Worm (Caenorhabditis elegans): ENCODE data around the gene sms-2.

Gene sms-2

DNA sequence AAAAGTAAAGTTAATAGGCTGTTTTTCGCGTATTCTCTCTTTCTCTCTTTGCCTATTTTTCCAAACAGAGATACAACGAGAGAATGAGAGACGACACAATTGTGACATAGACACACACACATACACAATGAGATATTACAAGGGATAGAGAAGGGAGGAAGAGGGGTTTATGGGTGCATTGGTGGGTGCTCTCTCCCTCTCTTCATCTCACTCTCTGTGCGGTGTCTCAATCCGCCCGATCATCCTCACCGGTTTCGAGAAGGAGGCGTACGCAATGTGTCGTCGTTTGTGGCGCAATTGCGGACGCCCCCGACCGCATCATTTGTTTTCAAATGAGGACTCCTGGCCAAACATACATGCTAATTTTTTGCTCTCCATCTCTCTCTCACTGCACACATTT is 783 bp upstream of the sms-2 start (continued):
- no peak for TF ChIP-seq aly-2 (tag; optimal IDR thresholded peaks at IDR 0.05)
- peak; percentile 60 for TF ChIP-seq mdl-1 (tag; optimal IDR thresholded peaks at IDR 0.05)
- peak; percentile 10 for TF ChIP-seq fos-1 (tag; optimal IDR thresholded peaks at IDR 0.05)
- no peak for TF ChIP-seq nhr-237 (tag; optimal IDR thresholded peaks at IDR 0.05)
- peak; percentile 91 for TF ChIP-seq nfya-1 (tag; optimal IDR thresholded peaks at IDR 0.05; ENCODE audit: insufficient read depth)
- TF ChIP-seq daf-12 (tag; optimal IDR thresholded peaks at IDR 0.05) = peak; percentile 47
- TF ChIP-seq zag-1 (tag; optimal IDR thresholded peaks at IDR 0.05) = peak; percentile 79
- peak; percentile 94 for TF ChIP-seq egl-5 (tag; optimal IDR thresholded peaks at IDR 0.05)

DNA sequence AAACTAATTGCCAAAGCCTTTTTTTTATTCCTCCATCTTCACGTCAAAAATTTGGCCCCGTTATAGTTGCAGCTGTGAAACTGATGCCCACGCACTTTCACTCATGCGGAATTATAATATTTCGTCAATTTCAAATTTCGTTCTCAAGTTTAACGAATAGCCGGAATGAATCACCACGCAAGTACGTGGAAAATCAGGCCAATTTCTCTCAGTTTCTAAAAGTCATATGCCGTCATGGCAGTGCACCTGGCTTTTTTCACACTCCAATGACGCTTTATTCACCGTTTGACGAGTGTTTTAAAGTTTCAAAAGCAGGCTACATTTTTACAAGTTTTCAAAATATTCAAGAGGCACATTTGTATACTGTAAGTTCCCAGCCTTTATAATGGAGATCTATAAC is 798 bp downstream of the sms-2 start:
- TF ChIP-seq ceh-28 (tag; optimal IDR thresholded peaks at IDR 0.05) (no peak), nhr-25 (tag; optimal IDR thresholded peaks at IDR 0.05) (no peak), ceh-82 (tag; optimal IDR thresholded peaks at IDR 0.05) (no peak), nhr-23 (tag; optimal IDR thresholded peaks at IDR 0.05) (no peak), pha-4 (tag; optimal IDR thresholded peaks at IDR 0.05) (no peak), nhr-12 (tag; optimal IDR thresholded peaks at IDR 0.05) (no peak), nhr-28 (tag; optimal IDR thresholded peaks at IDR 0.05) (no peak), zag-1 (tag; optimal IDR thresholded peaks at IDR 0.05) (no peak), egl-27 (tag; optimal IDR thresholded peaks at IDR 0.05) (no peak), tbx-2 (tag; optimal IDR thresholded peaks at IDR 0.05) (no peak), daf-12 (tag; optimal IDR thresholded peaks at IDR 0.05) (no peak), hmg-11 (tag; optimal IDR thresholded peaks at IDR 0.05) (no peak), nhr-11 (tag; optimal IDR thresholded peaks at IDR 0.05) (no peak), snpc-4 (tag; optimal IDR thresholded peaks at IDR 0.05) (no peak), fkh-10 (GFP tag; optimal IDR thresholded peaks at IDR 0.05) (no peak)

DNA sequence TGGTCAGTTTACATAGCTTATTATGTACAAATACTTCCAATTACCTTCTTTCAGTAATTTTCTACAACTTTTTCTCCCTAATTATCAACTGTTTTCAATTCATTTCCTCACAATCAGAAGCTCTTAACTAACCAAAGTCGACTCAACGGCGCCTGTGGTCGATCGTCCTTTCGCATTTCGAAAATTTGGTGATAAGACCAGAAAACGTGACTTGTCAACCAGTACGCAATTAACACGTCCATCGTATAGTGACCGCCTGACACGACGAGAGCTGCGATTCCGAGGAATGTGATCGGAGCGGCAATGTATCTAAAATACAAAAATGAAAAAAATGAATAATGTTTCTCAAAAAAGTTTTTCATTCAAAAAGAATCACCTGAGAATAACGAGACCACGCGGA is 3.0 kb downstream of the sms-2 start:
- no peak for TF ChIP-seq nhr-43 (tag; optimal IDR thresholded peaks at IDR 0.05; ENCODE audit: poor library complexity, severe bottlenecking)
- no peak for TF ChIP-seq fos-1 (tag; optimal IDR thresholded peaks at IDR 0.05)
- TF ChIP-seq skn-1 (tag; optimal IDR thresholded peaks at IDR 0.05) = no peak
- no peak for TF ChIP-seq sea-2 (GFP tag; optimal IDR thresholded peaks at IDR 0.05)
- TF ChIP-seq pha-4 (tag; optimal IDR thresholded peaks at IDR 0.05) = peak; percentile 31
- no peak for TF ChIP-seq nhr-23 (tag; optimal IDR thresholded peaks at IDR 0.05)
- peak; percentile 80 for TF ChIP-seq elt-2 (tag; optimal IDR thresholded peaks at IDR 0.05)
- TF ChIP-seq unc-62 (GFP tag; optimal IDR thresholded peaks at IDR 0.05) = no peak
- no peak for TF ChIP-seq nhr-25 (tag; optimal IDR thresholded peaks at IDR 0.05)
- TF ChIP-seq unc-39 (tag; optimal IDR thresholded peaks at IDR 0.05) = no peak
- no peak for TF ChIP-seq snpc-4 (tag; optimal IDR thresholded peaks at IDR 0.05)
- TF ChIP-seq ztf-4 (tag; optimal IDR thresholded peaks at IDR 0.05) = no peak
- TF ChIP-seq hmg-11 (tag; optimal IDR thresholded peaks at IDR 0.05) = no peak
- TF ChIP-seq nhr-67 (tag; optimal IDR thresholded peaks at IDR 0.05) = no peak
- no peak for TF ChIP-seq fkh-2 (tag; optimal IDR thresholded peaks at IDR 0.05)
- TF ChIP-seq nhr-12 (tag; optimal IDR thresholded peaks at IDR 0.05) = no peak
- TF ChIP-seq R02D3.7 (tag; optimal IDR thresholded peaks at IDR 0.05) = no peak
- TF ChIP-seq ceh-82 (tag; optimal IDR thresholded peaks at IDR 0.05) = no peak
- TF ChIP-seq zag-1 (tag; optimal IDR thresholded peaks at IDR 0.05) = no peak
- TF ChIP-seq nfya-1 (tag; optimal IDR thresholded peaks at IDR 0.05; ENCODE audit: insufficient read depth) = peak; percentile 80
- no peak for TF ChIP-seq ceh-9 (tag; optimal IDR thresholded peaks at IDR 0.05)
- no peak for TF ChIP-seq daf-12 (tag; optimal IDR thresholded peaks at IDR 0.05)
- no peak for TF ChIP-seq ZK546.5 (tag; optimal IDR thresholded peaks at IDR 0.05)
- no peak for TF ChIP-seq elt-3 (tag; optimal IDR thresholded peaks at IDR 0.05)
- TF ChIP-seq pqm-1 (tag; optimal IDR thresholded peaks at IDR 0.05) = peak; percentile 59
- TF ChIP-seq fkh-10 (GFP tag; optimal IDR thresholded peaks at IDR 0.05) = no peak
- TF ChIP-seq aly-2 (tag; optimal IDR thresholded peaks at IDR 0.05) = no peak
- no peak for TF ChIP-seq nhr-237 (tag; optimal IDR thresholded peaks at IDR 0.05)
- no peak for TF ChIP-seq mml-1 (tag; optimal IDR thresholded peaks at IDR 0.05)

DNA sequence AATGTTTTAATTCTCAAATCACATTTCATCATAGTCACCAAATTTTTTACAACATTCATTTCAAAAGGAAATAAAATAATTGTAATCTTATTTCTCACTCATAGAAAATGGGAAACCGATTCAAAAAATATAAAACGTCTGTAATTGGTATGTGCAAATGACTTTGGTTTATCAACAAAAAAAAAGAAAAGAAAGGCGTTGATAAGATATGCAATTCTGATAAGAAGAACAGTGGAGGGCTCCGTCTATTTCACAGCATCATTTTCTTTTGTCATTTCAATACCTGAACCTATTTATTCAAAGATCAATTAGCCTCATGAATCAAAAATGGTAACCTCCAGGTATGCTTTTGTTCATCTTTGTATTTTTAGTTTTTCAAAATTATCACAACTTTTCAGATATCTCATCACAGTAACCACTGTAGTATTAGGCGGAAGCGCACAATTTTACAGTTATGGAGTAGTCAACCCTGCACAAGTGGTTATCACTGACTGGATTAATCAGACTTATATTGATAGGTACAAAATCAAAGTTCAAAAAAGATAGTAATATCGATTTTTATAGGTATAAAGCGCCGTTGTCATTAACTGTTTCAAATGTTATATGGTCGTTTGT is 10.3 kb downstream of the sms-2 start, which contains the start of gene F53H8.3:
F53H8.3 (plus strand) TSS at position 275 of the 615 bp plus-strand sequence.
- TF ChIP-seq fos-1 (tag; optimal IDR thresholded peaks at IDR 0.05) = no peak
- peak; percentile 92 for TF ChIP-seq elt-2 (tag; optimal IDR thresholded peaks at IDR 0.05)
- peak; percentile 27 for TF ChIP-seq pha-4 (tag; optimal IDR thresholded peaks at IDR 0.05)

Data from whole organism, L3 larva.